Worm (Caenorhabditis elegans): ENCODE data around the gene mtl-1.

ce11 chrV:6656451-6657115 lies 35.1 kb downstream of the mtl-1 start, which contains the start of gene snb-1:
- TF ChIP-seq lsy-2 (tag; optimal IDR thresholded peaks at IDR 0.05) (peak; percentile 54 to 80), ztf-11 (tag; optimal IDR thresholded peaks at IDR 0.05) (no peak)

Measured in whole organism, L2 larva.